Worm (Caenorhabditis elegans) whole organism, L1 larva: ENCODE data around the gene F35A5.1.

ENCODE experiments used
- C16A3.4 ChIP-seq: fragments of 150-350 bp; optimal IDR thresholded peaks from 2 replicates; lab custom pipeline; 2014; ENCODE audit warnings: missing biosample characterization, missing genetic modification characterization
- aly-2 ChIP-seq: fragments of 150-350 bp; optimal IDR thresholded peaks from 2 replicates; lab custom pipeline; 2014; ENCODE audit warnings: missing biosample characterization, missing genetic modification characterization
- ama-1 ChIP-seq: fragments of 150-350 bp; optimal IDR thresholded peaks from 2 replicates; lab custom pipeline; 2014
- ceh-8 ChIP-seq: fragments of 200-800 bp; sonication (Bioruptor generic); optimal IDR thresholded peaks from 2 replicates; lab custom pipeline; 2018; ENCODE audit warnings: mild to moderate bottlenecking, missing genetic modification characterization, moderate library complexity, missing compliant biosample characterization
- ceh-88 ChIP-seq: fragments of 200-800 bp; sonication (Bioruptor generic); IDR thresholded peaks from 2 replicates; pipeline ENCODE4 v1.3.6; 2022; ENCODE audit warnings: missing genetic modification characterization, missing compliant biosample characterization
- ces-1 ChIP-seq: fragments of 150-350 bp; optimal IDR thresholded peaks from 2 replicates; lab custom pipeline; 2014; ENCODE audit warnings: missing biosample characterization, missing genetic modification reagents, missing genetic modification characterization
- efl-1 ChIP-seq, 4 experiments: fragments of 150-350 bp; optimal IDR thresholded peaks in 3 of 4; peaks in 1 of 4; 1 replicate in 1 of 4; 2 replicates in 3 of 4; lab custom pipeline; 2014; ENCODE audit warnings: missing biosample characterization in 2 of 4, missing genetic modification characterization in 2 of 4, missing genetic modification reagents in 2 of 4
- egl-13 ChIP-seq: sonication (generic microtip); optimal IDR thresholded peaks from 2 replicates; lab custom pipeline; 2016; ENCODE audit warnings: missing genotype, missing genetic modification reagents, missing genetic modification characterization, missing compliant biosample characterization
- egl-27 ChIP-seq, 2 experiments: fragments of 150-350 bp in 1 of 2; sonication (generic microtip); optimal IDR thresholded peaks; 3 replicates each; lab custom pipeline; 2017 to 2018; ENCODE audit warnings: missing biosample characterization in 2 of 2, missing genetic modification characterization in 2 of 2, missing genetic modification reagents in 2 of 2
- elt-2 ChIP-seq: sonication (generic microtip); optimal IDR thresholded peaks from 2 replicates; lab custom pipeline; 2016; ENCODE audit warnings: missing genetic modification characterization, mild to moderate bottlenecking, inconsistent platforms, missing compliant biosample characterization, missing genetic modification reagents
- elt-3 ChIP-seq, 6 experiments: fragments of 150-350 bp in 1 of 6; sonication (generic microtip); optimal IDR thresholded peaks; 2 replicates each; lab custom pipeline; 2017 to 2018; ENCODE audit warnings: missing biosample characterization in 6 of 6, missing genetic modification characterization in 6 of 6, inconsistent platforms in 1 of 6
- fkh-10 ChIP-seq: sonication (generic microtip); optimal IDR thresholded peaks from 2 replicates; lab custom pipeline; 2017; ENCODE audit warnings: missing biosample characterization, missing genetic modification reagents, missing genetic modification characterization
- fkh-4 ChIP-seq: sonication (generic microtip); optimal IDR thresholded peaks from 2 replicates; lab custom pipeline; 2016; ENCODE audit warnings: missing compliant biosample characterization, missing genetic modification characterization, borderline replicate concordance
- fkh-8 ChIP-seq: sonication (generic microtip); optimal IDR thresholded peaks from 2 replicates; lab custom pipeline; 2016; ENCODE audit warnings: mild to moderate bottlenecking, missing genetic modification characterization, missing compliant biosample characterization
- hlh-17 ChIP-seq: fragments of 200-800 bp; sonication (Bioruptor generic); optimal IDR thresholded peaks from 2 replicates; lab custom pipeline; 2018; ENCODE audit warnings: missing genetic modification characterization, mild to moderate bottlenecking, missing compliant biosample characterization, moderate library complexity, borderline replicate concordance
- hlh-4 ChIP-seq: sonication (generic microtip); optimal IDR thresholded peaks from 2 replicates; lab custom pipeline; 2016; ENCODE audit warnings: mild to moderate bottlenecking, missing genetic modification characterization, missing compliant biosample characterization
- hpl-2 ChIP-seq: fragments of 150-350 bp; optimal IDR thresholded peaks from 2 replicates; lab custom pipeline; 2014; ENCODE audit warnings: missing biosample characterization, missing genetic modification reagents, missing genetic modification characterization
- lin-14 ChIP-seq: fragments of 200-800 bp; sonication (Bioruptor generic); optimal IDR thresholded peaks from 2 replicates; lab custom pipeline; 2018; ENCODE audit warnings: mild to moderate bottlenecking, missing genetic modification characterization, moderate library complexity, missing compliant biosample characterization
- lin-35 ChIP-seq, 2 experiments: fragments of 150-350 bp; optimal IDR thresholded peaks; 2 replicates each; lab custom pipeline; 2014; ENCODE audit warnings: missing biosample characterization in 2 of 2, missing genetic modification characterization in 2 of 2, missing genetic modification reagents in 2 of 2
- lin-39 ChIP-seq: fragments of 150-350 bp; optimal IDR thresholded peaks from 2 replicates; lab custom pipeline; 2014; ENCODE audit warnings: missing biosample characterization, missing genetic modification reagents, missing genetic modification characterization
- lsy-2 ChIP-seq, 2 experiments: fragments of 150-350 bp; optimal IDR thresholded peaks; 2 replicates each; lab custom pipeline; 2014; ENCODE audit warnings: missing biosample characterization in 2 of 2, missing genetic modification characterization in 2 of 2
- mab-9 ChIP-seq: fragments of 200-800 bp; sonication (Bioruptor generic); IDR thresholded peaks from 2 replicates; pipeline ENCODE4 v1.3.6; 2022; ENCODE audit warnings: missing genetic modification reagents, missing genetic modification characterization, missing compliant biosample characterization
- mep-1 ChIP-seq: fragments of 150-350 bp; optimal IDR thresholded peaks from 2 replicates; lab custom pipeline; 2014; ENCODE audit warnings: missing biosample characterization, missing genetic modification characterization
- nhr-12 ChIP-seq: sonication (generic microtip); optimal IDR thresholded peaks from 2 replicates; lab custom pipeline; 2017; ENCODE audit warnings: missing biosample characterization, missing genetic modification characterization
- nhr-20 ChIP-seq: sonication (generic microtip); optimal IDR thresholded peaks from 2 replicates; lab custom pipeline; 2016; ENCODE audit warnings: mild to moderate bottlenecking, missing genetic modification characterization, missing compliant biosample characterization
- nhr-237 ChIP-seq: fragments of 150-350 bp; optimal IDR thresholded peaks from 2 replicates; lab custom pipeline; 2014; ENCODE audit warnings: missing biosample characterization, missing genetic modification characterization
- nhr-28 ChIP-seq: fragments of 150-350 bp; optimal IDR thresholded peaks from 2 replicates; lab custom pipeline; 2014; ENCODE audit warnings: missing biosample characterization, missing genetic modification characterization
- nhr-47 ChIP-seq: sonication (generic microtip); optimal IDR thresholded peaks from 2 replicates; lab custom pipeline; 2016; ENCODE audit warnings: mild to moderate bottlenecking, missing genetic modification characterization, moderate library complexity, missing compliant biosample characterization
- nhr-71 ChIP-seq: sonication (generic microtip); optimal IDR thresholded peaks from 2 replicates; lab custom pipeline; 2016; ENCODE audit warnings: mild to moderate bottlenecking, missing genetic modification characterization, moderate library complexity, missing compliant biosample characterization
- nhr-85 ChIP-seq: sonication (generic microtip); peaks from one replicate; lab custom pipeline; 2016; ENCODE audit warnings: missing genetic modification characterization, inconsistent platforms, missing compliant biosample characterization
- nhr-90 ChIP-seq: sonication (generic microtip); optimal IDR thresholded peaks from 2 replicates; lab custom pipeline; 2016; ENCODE audit warnings: mild to moderate bottlenecking, missing genetic modification characterization, missing compliant biosample characterization; ENCODE audit not compliant: poor library complexity
- pax-3 ChIP-seq: fragments of 200-800 bp; sonication (Bioruptor generic); optimal IDR thresholded peaks from 2 replicates; lab custom pipeline; 2018; ENCODE audit warnings: mild to moderate bottlenecking, missing genetic modification characterization, moderate library complexity, missing compliant biosample characterization
- pqm-1 ChIP-seq: sonication (generic microtip); optimal IDR thresholded peaks from 3 replicates; lab custom pipeline; 2017; ENCODE audit warnings: missing biosample characterization, missing genetic modification characterization
- rnt-1 ChIP-seq: sonication (generic microtip); optimal IDR thresholded peaks from 2 replicates; lab custom pipeline; 2016; ENCODE audit warnings: mild to moderate bottlenecking, missing genetic modification characterization, moderate library complexity, missing compliant biosample characterization
- sox-4 ChIP-seq: sonication (generic microtip); optimal IDR thresholded peaks from 2 replicates; lab custom pipeline; 2016; ENCODE audit warnings: missing genetic modification characterization, missing compliant biosample characterization
- sup-37 ChIP-seq: fragments of 200-800 bp; sonication (Bioruptor generic); optimal IDR thresholded peaks from 2 replicates; lab custom pipeline; 2018; ENCODE audit warnings: mild to moderate bottlenecking, missing genetic modification characterization, missing compliant biosample characterization
- tbx-2 ChIP-seq: sonication (generic microtip); optimal IDR thresholded peaks from 2 replicates; lab custom pipeline; 2016; ENCODE audit warnings: missing genetic modification characterization, missing compliant biosample characterization
- unc-62 ChIP-seq: fragments of 150-350 bp; optimal IDR thresholded peaks from 2 replicates; lab custom pipeline; 2014; ENCODE audit warnings: missing biosample characterization, missing genetic modification reagents, missing genetic modification characterization
- unc-98 ChIP-seq: fragments of 200-800 bp; sonication (Bioruptor generic); IDR thresholded peaks from 2 replicates; pipeline ENCODE4 v1.3.6; 2022; ENCODE audit warnings: missing genetic modification characterization, missing compliant biosample characterization
- vab-15 ChIP-seq: sonication (generic microtip); optimal IDR thresholded peaks from 2 replicates; lab custom pipeline; 2017; ENCODE audit warnings: missing genotype, mild to moderate bottlenecking, missing genetic modification characterization, missing compliant biosample characterization
- xbp-1 ChIP-seq: sonication (generic microtip); optimal IDR thresholded peaks from 2 replicates; lab custom pipeline; 2016; ENCODE audit warnings: missing genetic modification characterization, missing compliant biosample characterization
- zag-1 ChIP-seq: fragments of 150-350 bp; optimal IDR thresholded peaks from 2 replicates; lab custom pipeline; 2014; ENCODE audit warnings: missing biosample characterization, missing genetic modification characterization
- zip-4 ChIP-seq: fragments of 200-800 bp; sonication (Bioruptor generic); optimal IDR thresholded peaks from 2 replicates; lab custom pipeline; 2018; ENCODE audit warnings: mild to moderate bottlenecking, missing genetic modification characterization, moderate library complexity, missing compliant biosample characterization

F35A5.1 gene

ce11 chrX:3839172-3839571, 31.9 kb downstream of the F35A5.1 start (continued):
- TF ChIP-seq nhr-71 (peak; percentile 90), hpl-2 (no peak), xbp-1 (tag; lab: Kevin White, UChicago) (peak; percentile 29), vab-15 (tag; lab: Kevin White, UChicago) (peak; percentile 24), mep-1 (tag; lab: Kevin White, UChicago) (no peak), egl-13 (tag; lab: Kevin White, UChicago) (no peak), ama-1 (lab: Kevin White, UChicago) (no peak), elt-2 (tag; lab: Kevin White, UChicago) (no peak), zag-1 (tag; lab: Kevin White, UChicago) (no peak), sox-4 (tag; lab: Kevin White, UChicago) (peak; percentile 20), nhr-28 (tag; lab: Kevin White, UChicago) (no peak), mab-9 (no peak), C16A3.4 (tag; lab: Kevin White, UChicago) (peak; percentile 7), pax-3 (no peak), hlh-4 (no peak), fkh-10 (no peak), nhr-237 (no peak), unc-62 (GFP tag; lab: Kevin White, UChicago) (no peak), fkh-4 (tag; lab: Kevin White, UChicago) (no peak), nhr-47 (tag; lab: Kevin White, UChicago) (peak; percentile 38), ceh-8 (no peak), unc-98 (GFP tag; lab: Robert Waterston, UW) (no peak), nhr-85 (peak; percentile 94), aly-2 (tag; lab: Kevin White, UChicago) (no peak), lin-39 (tag; lab: Kevin White, UChicago) (peak; percentile 39), lin-35 (GFP tag; optimal IDR thresholded peaks at IDR 0.05; lab: Kevin White, UChicago) (peak; percentile 11 to 47), zip-4 (GFP tag; lab: Kevin White, UChicago) (no peak), nhr-12 (tag; lab: Kevin White, UChicago) (no peak), ceh-88 (GFP tag; lab: Robert Waterston, UW) (no peak), tbx-2 (tag; lab: Kevin White, UChicago) (peak; percentile 45), nhr-90 (tag; lab: Kevin White, UChicago) (peak; percentile 40), ces-1 (GFP tag; lab: Kevin White, UChicago) (no peak), rnt-1 (tag; lab: Kevin White, UChicago) (peak; percentile 84), pqm-1 (tag; lab: Kevin White, UChicago) (no peak), lsy-2 (tag; optimal IDR thresholded peaks at IDR 0.05; lab: Kevin White, UChicago) (peak; percentile 30 to 57), efl-1 (optimal IDR thresholded peaks at IDR 0.05; lab: Kevin White, UChicago) (peak in 1 of 2 experiments; percentile 11), efl-1 (GFP tag; optimal IDR thresholded peaks at IDR 0.05 in 1 of 2; lab: Kevin White, UChicago) (no peak)

- TF ChIP-seq sup-37 (GFP tag; lab: Kevin White, UChicago) (no peak), fkh-8 (tag; lab: Kevin White, UChicago) (no peak), elt-3 (tag; optimal IDR thresholded peaks at IDR 0.05; lab: Kevin White, UChicago) (no peak), egl-27 (tag; optimal IDR thresholded peaks at IDR 0.05; lab: Kevin White, UChicago) (no peak), nhr-71 (peak; percentile 13), mep-1 (tag; lab: Kevin White, UChicago) (no peak), nhr-85 (peak; percentile 16), hlh-17 (GFP tag; lab: Kevin White, UChicago) (no peak), elt-2 (tag; lab: Kevin White, UChicago) (peak; percentile 85), rnt-1 (tag; lab: Kevin White, UChicago) (peak; percentile 23), ceh-8 (no peak), lin-14 (GFP tag; lab: Kevin White, UChicago) (peak; percentile 16), nhr-90 (tag; lab: Kevin White, UChicago) (peak; percentile 5), nhr-20 (tag; lab: Kevin White, UChicago) (peak; percentile 5), fkh-10 (no peak)
These were observed 35.2 kb downstream of the F35A5.1 start, which contains the start of gene ttr-48 for ce11 chrX:3842398-3842896. TSS of gene ttr-48 (minus strand) at chrX:3842448.
